Worm (Caenorhabditis elegans) whole organism, young adult: ENCODE data around the gene pifk-1.

Experiments used
- B0261.1 ChIP-seq: sonication (generic microtip); optimal IDR thresholded peaks from 2 replicates; lab custom pipeline; 2016; ENCODE audit warnings: mild to moderate bottlenecking, missing genetic modification characterization, moderate library complexity, missing compliant biosample characterization
- B0336.3 ChIP-seq: fragments of 200-800 bp; sonication (Bioruptor generic); IDR thresholded peaks from 2 replicates; pipeline ENCODE4 v1.3.6; 2022; ENCODE audit warnings: missing genetic modification characterization, missing compliant biosample characterization
- C06A6.2 ChIP-seq: fragments of 200-800 bp; sonication (Bioruptor generic); conservative IDR thresholded peaks from 2 replicates; pipeline ENCODE4 v1.3.6; 2022; ENCODE audit warnings: missing genetic modification characterization, missing compliant biosample characterization
- F52B5.7 ChIP-seq: sonication (generic microtip); optimal IDR thresholded peaks from 2 replicates; lab custom pipeline; 2016; ENCODE audit warnings: mild to moderate bottlenecking, missing genetic modification characterization, missing compliant biosample characterization
- K11D2.4 ChIP-seq: fragments of 200-800 bp; sonication (Bioruptor generic); IDR thresholded peaks from 2 replicates; pipeline ENCODE4 v1.3.6; 2022; ENCODE audit warnings: missing genetic modification reagents, missing genetic modification characterization, missing compliant biosample characterization
- Y53F4B.3 ChIP-seq: fragments of 200-800 bp; sonication (Bioruptor generic); IDR thresholded peaks from 2 replicates; pipeline ENCODE4 v1.3.6; 2022; ENCODE audit warnings: missing genetic modification reagents, missing genetic modification characterization, missing compliant biosample characterization
- Y95B8A.8 ChIP-seq: fragments of 200-800 bp; sonication (Bioruptor generic); IDR thresholded peaks from 2 replicates; pipeline ENCODE4 v1.3.6; 2022; ENCODE audit warnings: missing genetic modification reagents, missing genetic modification characterization, missing compliant biosample characterization
- aptf-3 ChIP-seq: fragments of 200-800 bp; sonication (Bioruptor generic); IDR thresholded peaks from 2 replicates; pipeline ENCODE4 v1.3.6; 2022; ENCODE audit warnings: missing genetic modification characterization, missing compliant biosample characterization
- athp-1 ChIP-seq: sonication (generic microtip); optimal IDR thresholded peaks from 2 replicates; lab custom pipeline; 2017; ENCODE audit warnings: mild to moderate bottlenecking, missing genetic modification characterization, missing compliant biosample characterization
- attf-3 ChIP-seq: fragments of 200-800 bp; sonication (Bioruptor generic); conservative IDR thresholded peaks from 2 replicates; pipeline ENCODE4 v1.3.6; 2022; ENCODE audit warnings: missing genetic modification reagents, missing genetic modification characterization, missing compliant biosample characterization
- attf-5 ChIP-seq: fragments of 200-800 bp; sonication (Bioruptor generic); optimal IDR thresholded peaks from 2 replicates; lab custom pipeline; 2018; ENCODE audit warnings: mild to moderate bottlenecking, missing genetic modification characterization, missing compliant biosample characterization
- attf-6 ChIP-seq: fragments of 200-800 bp; sonication (Bioruptor generic); IDR thresholded peaks from 2 replicates; pipeline ENCODE4 v1.3.6; 2022; ENCODE audit warnings: missing genetic modification reagents, missing genetic modification characterization, missing compliant biosample characterization
- bed-1 ChIP-seq: fragments of 200-800 bp; sonication (Bioruptor generic); IDR thresholded peaks from 2 replicates; pipeline ENCODE4 v1.3.6; 2022; ENCODE audit warnings: missing genetic modification reagents, missing genetic modification characterization, missing compliant biosample characterization
- bed-2 ChIP-seq: fragments of 200-800 bp; sonication (Bioruptor generic); IDR thresholded peaks from 2 replicates; pipeline ENCODE4 v1.3.6; 2022; ENCODE audit warnings: missing genetic modification reagents, missing genetic modification characterization, missing compliant biosample characterization
- ccch-3 ChIP-seq: fragments of 200-800 bp; sonication (Bioruptor generic); optimal IDR thresholded peaks from 2 replicates; lab custom pipeline; 2018; ENCODE audit warnings: mild to moderate bottlenecking, missing genetic modification characterization, missing compliant biosample characterization
- cebp-1 ChIP-seq, 2 experiments: fragments of 200-800 bp in 1 of 2; sonication (Bioruptor generic) in 1 of 2; sonication (generic microtip) in 1 of 2; IDR thresholded peaks in 1 of 2; optimal IDR thresholded peaks in 1 of 2; 2 replicates each; pipeline versions ENCODE4 v1.3.6 to Lab custom; 2017 to 2022; ENCODE audit warnings: missing compliant biosample characterization in 2 of 2, missing genetic modification characterization in 2 of 2, mild to moderate bottlenecking in 1 of 2, missing genetic modification reagents in 1 of 2, moderate library complexity in 1 of 2
- ceh-100 ChIP-seq: fragments of 200-800 bp; sonication (Bioruptor generic); IDR thresholded peaks from 2 replicates; pipeline ENCODE4 v1.3.6; 2022; ENCODE audit warnings: missing genetic modification reagents, missing genetic modification characterization, missing compliant biosample characterization
- ceh-58 ChIP-seq: fragments of 200-800 bp; sonication (Bioruptor generic); IDR thresholded peaks from 2 replicates; pipeline ENCODE4 v1.3.6; 2022; ENCODE audit warnings: missing genetic modification characterization, missing compliant biosample characterization
- chd-7 ChIP-seq: sonication (generic microtip); optimal IDR thresholded peaks from 2 replicates; lab custom pipeline; 2016; ENCODE audit warnings: mild to moderate bottlenecking, missing genetic modification characterization, moderate library complexity, missing compliant biosample characterization
- die-1 ChIP-seq: sonication (generic microtip); optimal IDR thresholded peaks from 2 replicates; lab custom pipeline; 2016; ENCODE audit warnings: missing genotype, mild to moderate bottlenecking, missing genetic modification characterization, missing compliant biosample characterization
- dpff-1 ChIP-seq: sonication (generic microtip); optimal IDR thresholded peaks from 2 replicates; lab custom pipeline; 2017; ENCODE audit warnings: mild to moderate bottlenecking, missing genetic modification characterization, missing compliant biosample characterization
- efl-1 ChIP-seq: fragments of 150-350 bp; optimal IDR thresholded peaks from 2 replicates; lab custom pipeline; 2014; ENCODE audit warnings: missing biosample characterization, missing genetic modification reagents, missing genetic modification characterization
- egl-44 ChIP-seq: fragments of 200-800 bp; sonication (Bioruptor generic); IDR thresholded peaks from 2 replicates; pipeline ENCODE4 v1.3.6; 2022; ENCODE audit warnings: missing genetic modification reagents, missing genetic modification characterization, missing compliant biosample characterization
- fkh-3 ChIP-seq: sonication (generic microtip); optimal IDR thresholded peaks from 2 replicates; lab custom pipeline; 2016; ENCODE audit warnings: mild to moderate bottlenecking, missing genetic modification characterization, missing compliant biosample characterization
- him-1 ChIP-seq: sonication (generic microtip); optimal IDR thresholded peaks from 2 replicates; lab custom pipeline; 2016; ENCODE audit warnings: missing genotype, missing genetic modification reagents, missing genetic modification characterization, missing compliant biosample characterization
- hmg-1.2 ChIP-seq: fragments of 200-800 bp; sonication (Bioruptor generic); IDR thresholded peaks from 2 replicates; pipeline ENCODE4 v1.3.6; 2022; ENCODE audit warnings: missing genetic modification reagents, missing genetic modification characterization, missing compliant biosample characterization
- hmg-20 ChIP-seq: fragments of 200-800 bp; sonication (Bioruptor generic); IDR thresholded peaks from 2 replicates; pipeline ENCODE4 v1.3.6; 2022; ENCODE audit warnings: missing genetic modification reagents, missing genetic modification characterization, missing compliant biosample characterization
- lag-1 ChIP-seq: fragments of 200-800 bp; sonication (Bioruptor generic); IDR thresholded peaks from 2 replicates; pipeline ENCODE4 v1.3.6; 2022; ENCODE audit warnings: missing genetic modification reagents, missing genetic modification characterization, missing compliant biosample characterization
- lin-54 ChIP-seq: fragments of 200-800 bp; sonication (Bioruptor generic); optimal IDR thresholded peaks from 2 replicates; lab custom pipeline; 2018; ENCODE audit warnings: mild to moderate bottlenecking, missing genetic modification characterization, missing compliant biosample characterization
- lsl-1 ChIP-seq: fragments of 200-800 bp; sonication (Bioruptor generic); optimal IDR thresholded peaks from 2 replicates; lab custom pipeline; 2018; ENCODE audit warnings: mild to moderate bottlenecking, missing genetic modification characterization, moderate library complexity, missing compliant biosample characterization
- madf-10 ChIP-seq: sonication (generic microtip); optimal IDR thresholded peaks from 2 replicates; lab custom pipeline; 2016; ENCODE audit warnings: mild to moderate bottlenecking, missing genetic modification characterization, missing compliant biosample characterization
- mcd-1 ChIP-seq: fragments of 200-800 bp; sonication (Bioruptor generic); IDR thresholded peaks from 2 replicates; pipeline ENCODE4 v1.3.6; 2022; ENCODE audit warnings: missing genetic modification reagents, missing genetic modification characterization, missing compliant biosample characterization
- mel-28 ChIP-seq: sonication (generic microtip); optimal IDR thresholded peaks from 2 replicates; lab custom pipeline; 2016; ENCODE audit warnings: borderline replicate concordance, mild to moderate bottlenecking, missing genetic modification characterization, missing compliant biosample characterization
- nfyb-1 ChIP-seq: fragments of 200-800 bp; sonication (Bioruptor generic); IDR thresholded peaks from 2 replicates; pipeline ENCODE4 v1.3.6; 2022; ENCODE audit warnings: missing genetic modification reagents, missing genetic modification characterization, missing compliant biosample characterization
- nhr-80 ChIP-seq: sonication (generic microtip); optimal IDR thresholded peaks from 2 replicates; lab custom pipeline; 2016; ENCODE audit warnings: missing genetic modification characterization, missing compliant biosample characterization
- pbrm-1 ChIP-seq: fragments of 200-800 bp; sonication (Bioruptor generic); IDR thresholded peaks from 2 replicates; pipeline ENCODE4 v1.3.6; 2022; ENCODE audit warnings: missing genetic modification reagents, missing genetic modification characterization, missing compliant biosample characterization
- rcor-1 ChIP-seq: fragments of 200-800 bp; sonication (Bioruptor generic); IDR thresholded peaks from 2 replicates; pipeline ENCODE4 v1.3.6; 2022; ENCODE audit warnings: missing genetic modification reagents, missing genetic modification characterization, missing compliant biosample characterization
- repo-1 ChIP-seq: sonication (generic microtip); optimal IDR thresholded peaks from 2 replicates; lab custom pipeline; 2017; ENCODE audit warnings: mild to moderate bottlenecking, missing genetic modification characterization, missing compliant biosample characterization
- rpc-1 ChIP-seq, 2 experiments: fragments of 150-350 bp in 1 of 2; sonication (generic microtip) in 1 of 2; optimal IDR thresholded peaks; 2 replicates each; lab custom pipeline; 2014 to 2018; ENCODE audit warnings: missing biosample characterization in 1 of 2, missing genetic modification characterization in 1 of 2, missing genetic modification reagents in 1 of 2, missing genotype in 1 of 2
- sea-2 ChIP-seq: fragments of 200-800 bp; sonication (Bioruptor generic); IDR thresholded peaks from 2 replicates; pipeline ENCODE4 v1.3.6; 2022; ENCODE audit warnings: missing genetic modification characterization, missing compliant biosample characterization
- snpc-4 ChIP-seq, 5 experiments: fragments of 150-350 bp in 1 of 5; sonication (generic microtip) in 4 of 5; optimal IDR thresholded peaks; 2 replicates each; lab custom pipeline; 2014 to 2018; ENCODE audit warnings: missing genetic modification characterization in 5 of 5, missing biosample characterization in 3 of 5, antibody characterized with exemption in 2 of 5, mild to moderate bottlenecking in 2 of 5, missing compliant biosample characterization in 2 of 5, missing genotype in 2 of 5, moderate library complexity in 2 of 5, missing genetic modification reagents in 1 of 5
- somi-1 ChIP-seq: fragments of 200-800 bp; sonication (Bioruptor generic); optimal IDR thresholded peaks from 2 replicates; lab custom pipeline; 2018; ENCODE audit warnings: mild to moderate bottlenecking, missing genetic modification characterization, missing compliant biosample characterization
- sptf-2 ChIP-seq: fragments of 200-800 bp; sonication (Bioruptor generic); optimal IDR thresholded peaks from 2 replicates; lab custom pipeline; 2018; ENCODE audit warnings: mild to moderate bottlenecking, missing genetic modification characterization, missing compliant biosample characterization
- tlf-1 ChIP-seq: fragments of 200-800 bp; sonication (Bioruptor generic); optimal IDR thresholded peaks from 2 replicates; lab custom pipeline; 2018; ENCODE audit warnings: mild to moderate bottlenecking, missing genetic modification characterization, missing compliant biosample characterization
- unc-130 ChIP-seq: sonication (generic microtip); optimal IDR thresholded peaks from 2 replicates; lab custom pipeline; 2016; ENCODE audit warnings: missing genetic modification reagents, missing genetic modification characterization, missing compliant biosample characterization
- unc-62 ChIP-seq: fragments of 150-350 bp; optimal IDR thresholded peaks from 2 replicates; lab custom pipeline; 2014; ENCODE audit warnings: missing biosample characterization, missing genetic modification reagents, missing genetic modification characterization
- xnd-1 ChIP-seq: sonication (generic microtip); optimal IDR thresholded peaks from 2 replicates; lab custom pipeline; 2016; ENCODE audit warnings: missing genotype, missing genetic modification reagents, missing genetic modification characterization, missing compliant biosample characterization

The pifk-1 gene

DNA sequence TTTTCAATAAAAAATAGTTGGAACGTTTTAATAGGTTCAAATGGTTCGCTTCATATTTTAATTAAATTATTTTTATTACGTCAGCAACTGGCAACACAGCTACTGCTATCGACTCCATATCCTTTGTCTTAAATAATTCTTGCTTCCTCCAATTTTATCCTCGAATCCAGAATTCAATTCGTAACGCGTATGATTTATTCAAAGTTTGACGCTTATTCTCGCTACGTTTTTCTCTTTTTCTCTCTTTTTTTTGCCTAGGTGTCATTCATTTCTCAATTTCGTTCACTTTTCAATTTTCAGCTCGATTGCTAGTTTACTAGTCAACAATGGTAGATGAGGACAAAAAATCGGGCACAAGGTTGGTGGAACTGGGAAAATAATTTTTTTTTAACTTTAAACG is 26.2 kb upstream of the pifk-1 start, which contains the start of gene arr-1:
TSS of gene arr-1 (plus strand) at position 301 of the 400 bp plus-strand sequence.
- TF ChIP-seq efl-1 (no peak), Y95B8A.8 (no peak), unc-62 (GFP tag; lab: Kevin White, UChicago) (no peak), lsl-1 (GFP tag; lab: Kevin White, UChicago) (no peak), attf-6 (GFP tag; lab: Robert Waterston, UW) (no peak), lag-1 (GFP tag; lab: Robert Waterston, UW) (no peak), lin-54 (GFP tag; lab: Kevin White, UChicago) (no peak), nhr-80 (tag; lab: Kevin White, UChicago) (no peak), bed-2 (no peak), sptf-2 (GFP tag; lab: Kevin White, UChicago) (no peak), chd-7 (tag; lab: Kevin White, UChicago) (no peak), bed-1 (GFP tag; lab: Robert Waterston, UW) (no peak), repo-1 (no peak), rpc-1 (optimal IDR thresholded peaks at IDR 0.05; lab: Kevin White, UChicago) (no peak), rpc-1 (tag; optimal IDR thresholded peaks at IDR 0.05; lab: Kevin White, UChicago) (no peak), fkh-3 (tag; lab: Kevin White, UChicago) (no peak), nfyb-1 (GFP tag; lab: Robert Waterston, UW) (no peak), ccch-3 (no peak)

DNA sequence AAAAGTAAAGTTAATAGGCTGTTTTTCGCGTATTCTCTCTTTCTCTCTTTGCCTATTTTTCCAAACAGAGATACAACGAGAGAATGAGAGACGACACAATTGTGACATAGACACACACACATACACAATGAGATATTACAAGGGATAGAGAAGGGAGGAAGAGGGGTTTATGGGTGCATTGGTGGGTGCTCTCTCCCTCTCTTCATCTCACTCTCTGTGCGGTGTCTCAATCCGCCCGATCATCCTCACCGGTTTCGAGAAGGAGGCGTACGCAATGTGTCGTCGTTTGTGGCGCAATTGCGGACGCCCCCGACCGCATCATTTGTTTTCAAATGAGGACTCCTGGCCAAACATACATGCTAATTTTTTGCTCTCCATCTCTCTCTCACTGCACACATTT is 25.2 kb upstream of the pifk-1 start:
- TF ChIP-seq fkh-3 (tag; lab: Kevin White, UChicago) (no peak), F52B5.7 (no peak), him-1 (tag; lab: Kevin White, UChicago) (no peak), athp-1 (tag; lab: Kevin White, UChicago) (peak; percentile 39), cebp-1 (GFP tag; IDR thresholded peaks at IDR 0.05; lab: Robert Waterston, UW) (0 out of 2 replicates have a peak, but pooled peaks have one; percentile 21), cebp-1 (tag; optimal IDR thresholded peaks at IDR 0.05; lab: Kevin White, UChicago) (peak; percentile 84), attf-3 (GFP tag; lab: Robert Waterston, UW) (peak; percentile 63; the same call in 1 of the 2 replicates), aptf-3 (GFP tag; lab: Robert Waterston, UW) (no peak), xnd-1 (tag; lab: Kevin White, UChicago) (no peak), rcor-1 (GFP tag; lab: Robert Waterston, UW) (peak; percentile 68), somi-1 (GFP tag; lab: Kevin White, UChicago) (peak; percentile 83), B0336.3 (GFP tag; lab: Robert Waterston, UW) (peak; percentile 60; the same call in 1 of the 2 replicates), K11D2.4 (GFP tag; lab: Robert Waterston, UW) (peak; percentile 66; the same call in 1 of the 2 replicates), hmg-20 (GFP tag; lab: Robert Waterston, UW) (peak; percentile 63), dpff-1 (no peak), unc-130 (GFP tag; lab: Kevin White, UChicago) (no peak), mel-28 (tag; lab: Kevin White, UChicago) (no peak), attf-5 (peak; percentile 80), pbrm-1 (peak; percentile 71), Y53F4B.3 (GFP tag; lab: Robert Waterston, UW) (no peak), B0261.1 (tag; lab: Kevin White, UChicago) (no peak), snpc-4 (GFP tag; optimal IDR thresholded peaks at IDR 0.05; lab: Kevin White, UChicago) (peak; percentile 37), snpc-4 (tag; optimal IDR thresholded peaks at IDR 0.05; lab: Kevin White, UChicago) (peak in 3 of 4 experiments; percentile 27 to 67 (median 37)), ceh-100 (GFP tag; lab: Robert Waterston, UW) (peak; percentile 43; the same call in 1 of the 2 replicates), ceh-58 (GFP tag; lab: Robert Waterston, UW) (no peak), egl-44 (GFP tag; lab: Robert Waterston, UW) (0 out of 2 replicates have a peak, but pooled peaks have one; percentile 22), tlf-1 (GFP tag; lab: Kevin White, UChicago) (no peak), unc-62 (GFP tag; lab: Kevin White, UChicago) (no peak), die-1 (peak; percentile 28), madf-10 (tag; lab: Kevin White, UChicago) (peak; percentile 71), mcd-1 (GFP tag; lab: Robert Waterston, UW) (peak; percentile 68), hmg-1.2 (GFP tag; lab: Robert Waterston, UW) (peak; percentile 61), C06A6.2 (GFP tag; lab: Robert Waterston, UW) (peak; percentile 59), sea-2 (GFP tag; lab: Robert Waterston, UW) (no peak)
